Worm (Caenorhabditis elegans) whole organism, L1 larva: ENCODE measurements around the gene ptr-1.

Experiments
- C04F5.9 ChIP-seq: sonication (generic microtip); optimal IDR thresholded peaks from 2 replicates; lab custom pipeline; 2016; ENCODE audit warnings: missing genetic modification characterization, missing compliant biosample characterization
- C16A3.4 ChIP-seq: fragments of 150-350 bp; optimal IDR thresholded peaks from 2 replicates; lab custom pipeline; 2014; ENCODE audit warnings: missing biosample characterization, missing genetic modification characterization
- C34B4.2 ChIP-seq: sonication (generic microtip); optimal IDR thresholded peaks from 2 replicates; lab custom pipeline; 2017; ENCODE audit warnings: mild to moderate bottlenecking, missing genetic modification characterization, missing compliant biosample characterization
- F16B12.6 ChIP-seq: fragments of 150-350 bp; optimal IDR thresholded peaks from 2 replicates; lab custom pipeline; 2014; ENCODE audit warnings: missing biosample characterization, missing genetic modification characterization
- Y116A8C.19 ChIP-seq: sonication (generic microtip); optimal IDR thresholded peaks from 2 replicates; lab custom pipeline; 2016; ENCODE audit warnings: missing compliant biosample characterization, missing genetic modification characterization, borderline replicate concordance
- alr-1 ChIP-seq: fragments of 200-800 bp; sonication (Bioruptor generic); optimal IDR thresholded peaks from 2 replicates; lab custom pipeline; 2018; ENCODE audit warnings: borderline replicate concordance, mild to moderate bottlenecking, missing genetic modification characterization, missing compliant biosample characterization
- blmp-1 ChIP-seq: fragments of 150-350 bp; optimal IDR thresholded peaks from 2 replicates; lab custom pipeline; 2014; ENCODE audit warnings: missing biosample characterization, missing genetic modification characterization
- ceh-63 ChIP-seq: fragments of 200-800 bp; sonication (Bioruptor generic); optimal IDR thresholded peaks from 2 replicates; lab custom pipeline; 2018; ENCODE audit warnings: mild to moderate bottlenecking, missing genetic modification characterization, missing compliant biosample characterization
- ceh-8 ChIP-seq: fragments of 200-800 bp; sonication (Bioruptor generic); optimal IDR thresholded peaks from 2 replicates; lab custom pipeline; 2018; ENCODE audit warnings: mild to moderate bottlenecking, missing genetic modification characterization, moderate library complexity, missing compliant biosample characterization
- ceh-82 ChIP-seq, 3 experiments: fragments of 150-350 bp in 1 of 3; sonication (generic microtip) in 2 of 3; optimal IDR thresholded peaks; 2 replicates each; lab custom pipeline; 2014 to 2017; ENCODE audit warnings: missing biosample characterization in 3 of 3, missing genetic modification characterization in 3 of 3
- ceh-88 ChIP-seq: fragments of 200-800 bp; sonication (Bioruptor generic); IDR thresholded peaks from 2 replicates; pipeline ENCODE4 v1.3.6; 2022; ENCODE audit warnings: missing genetic modification characterization, missing compliant biosample characterization
- ces-1 ChIP-seq: fragments of 150-350 bp; optimal IDR thresholded peaks from 2 replicates; lab custom pipeline; 2014; ENCODE audit warnings: missing biosample characterization, missing genetic modification reagents, missing genetic modification characterization
- dsc-1 ChIP-seq: sonication (generic microtip); optimal IDR thresholded peaks from 2 replicates; lab custom pipeline; 2016; ENCODE audit warnings: mild to moderate bottlenecking, missing genetic modification characterization, missing compliant biosample characterization
- efl-1 ChIP-seq, 4 experiments: fragments of 150-350 bp; optimal IDR thresholded peaks in 3 of 4; peaks in 1 of 4; 1 replicate in 1 of 4; 2 replicates in 3 of 4; lab custom pipeline; 2014; ENCODE audit warnings: missing biosample characterization in 2 of 4, missing genetic modification characterization in 2 of 4, missing genetic modification reagents in 2 of 4
- efl-3 ChIP-seq: fragments of 200-800 bp; sonication (Bioruptor generic); optimal IDR thresholded peaks from 2 replicates; lab custom pipeline; 2018; ENCODE audit warnings: mild to moderate bottlenecking, missing genetic modification characterization, missing compliant biosample characterization
- egl-27 ChIP-seq, 2 experiments: fragments of 150-350 bp in 1 of 2; sonication (generic microtip); optimal IDR thresholded peaks; 3 replicates each; lab custom pipeline; 2017 to 2018; ENCODE audit warnings: missing biosample characterization in 2 of 2, missing genetic modification characterization in 2 of 2, missing genetic modification reagents in 2 of 2
- elt-2 ChIP-seq: sonication (generic microtip); optimal IDR thresholded peaks from 2 replicates; lab custom pipeline; 2016; ENCODE audit warnings: missing genetic modification characterization, mild to moderate bottlenecking, inconsistent platforms, missing compliant biosample characterization, missing genetic modification reagents
- elt-3 ChIP-seq, 6 experiments: fragments of 150-350 bp in 1 of 6; sonication (generic microtip); optimal IDR thresholded peaks; 2 replicates each; lab custom pipeline; 2017 to 2018; ENCODE audit warnings: missing biosample characterization in 6 of 6, missing genetic modification characterization in 6 of 6, inconsistent platforms in 1 of 6
- fkh-10 ChIP-seq: sonication (generic microtip); optimal IDR thresholded peaks from 2 replicates; lab custom pipeline; 2017; ENCODE audit warnings: missing biosample characterization, missing genetic modification reagents, missing genetic modification characterization
- fkh-8 ChIP-seq: sonication (generic microtip); optimal IDR thresholded peaks from 2 replicates; lab custom pipeline; 2016; ENCODE audit warnings: mild to moderate bottlenecking, missing genetic modification characterization, missing compliant biosample characterization
- fos-1 ChIP-seq: fragments of 150-350 bp; optimal IDR thresholded peaks from 2 replicates; lab custom pipeline; 2014; ENCODE audit warnings: missing biosample characterization, missing genetic modification characterization
- grh-1 ChIP-seq: fragments of 200-800 bp; sonication (Bioruptor generic); IDR thresholded peaks from 2 replicates; pipeline ENCODE4 v1.3.6; 2022; ENCODE audit warnings: missing genetic modification reagents, missing genetic modification characterization, missing compliant biosample characterization
- hlh-17 ChIP-seq: fragments of 200-800 bp; sonication (Bioruptor generic); optimal IDR thresholded peaks from 2 replicates; lab custom pipeline; 2018; ENCODE audit warnings: missing genetic modification characterization, mild to moderate bottlenecking, missing compliant biosample characterization, moderate library complexity, borderline replicate concordance
- hlh-4 ChIP-seq: sonication (generic microtip); optimal IDR thresholded peaks from 2 replicates; lab custom pipeline; 2016; ENCODE audit warnings: mild to moderate bottlenecking, missing genetic modification characterization, missing compliant biosample characterization
- hpl-2 ChIP-seq: fragments of 150-350 bp; optimal IDR thresholded peaks from 2 replicates; lab custom pipeline; 2014; ENCODE audit warnings: missing biosample characterization, missing genetic modification reagents, missing genetic modification characterization
- irx-1 ChIP-seq: sonication (generic microtip); optimal IDR thresholded peaks from 2 replicates; lab custom pipeline; 2016; ENCODE audit warnings: missing genetic modification characterization, missing compliant biosample characterization
- isw-1 ChIP-seq: fragments of 200-800 bp; sonication (Bioruptor generic); IDR thresholded peaks from 2 replicates; pipeline ENCODE4 v1.3.6; 2022; ENCODE audit warnings: missing genetic modification characterization, missing compliant biosample characterization
- jun-1 ChIP-seq: fragments of 150-350 bp; optimal IDR thresholded peaks from 2 replicates; lab custom pipeline; 2014; ENCODE audit warnings: missing biosample characterization, missing genetic modification reagents, missing genetic modification characterization
- lin-13 ChIP-seq: fragments of 150-350 bp; optimal IDR thresholded peaks from 2 replicates; lab custom pipeline; 2014; ENCODE audit warnings: missing biosample characterization, missing genetic modification reagents, missing genetic modification characterization
- lin-35 ChIP-seq, 2 experiments: fragments of 150-350 bp; optimal IDR thresholded peaks; 2 replicates each; lab custom pipeline; 2014; ENCODE audit warnings: missing biosample characterization in 2 of 2, missing genetic modification characterization in 2 of 2, missing genetic modification reagents in 2 of 2
- mab-9 ChIP-seq: fragments of 200-800 bp; sonication (Bioruptor generic); IDR thresholded peaks from 2 replicates; pipeline ENCODE4 v1.3.6; 2022; ENCODE audit warnings: missing genetic modification reagents, missing genetic modification characterization, missing compliant biosample characterization
- mef-2 ChIP-seq: fragments of 150-350 bp; optimal IDR thresholded peaks from 2 replicates; lab custom pipeline; 2014; ENCODE audit warnings: missing biosample characterization, missing genetic modification characterization
- nhr-19 ChIP-seq: fragments of 200-800 bp; sonication (Bioruptor generic); conservative IDR thresholded peaks from 2 replicates; pipeline ENCODE4 v1.3.6; 2022; ENCODE audit warnings: missing genetic modification characterization, missing compliant biosample characterization
- nhr-237 ChIP-seq: fragments of 150-350 bp; optimal IDR thresholded peaks from 2 replicates; lab custom pipeline; 2014; ENCODE audit warnings: missing biosample characterization, missing genetic modification characterization
- nhr-28 ChIP-seq: fragments of 150-350 bp; optimal IDR thresholded peaks from 2 replicates; lab custom pipeline; 2014; ENCODE audit warnings: missing biosample characterization, missing genetic modification characterization
- nhr-47 ChIP-seq: sonication (generic microtip); optimal IDR thresholded peaks from 2 replicates; lab custom pipeline; 2016; ENCODE audit warnings: mild to moderate bottlenecking, missing genetic modification characterization, moderate library complexity, missing compliant biosample characterization
- nhr-71 ChIP-seq: sonication (generic microtip); optimal IDR thresholded peaks from 2 replicates; lab custom pipeline; 2016; ENCODE audit warnings: mild to moderate bottlenecking, missing genetic modification characterization, moderate library complexity, missing compliant biosample characterization
- pax-3 ChIP-seq: fragments of 200-800 bp; sonication (Bioruptor generic); optimal IDR thresholded peaks from 2 replicates; lab custom pipeline; 2018; ENCODE audit warnings: mild to moderate bottlenecking, missing genetic modification characterization, moderate library complexity, missing compliant biosample characterization
- pqm-1 ChIP-seq: sonication (generic microtip); optimal IDR thresholded peaks from 3 replicates; lab custom pipeline; 2017; ENCODE audit warnings: missing biosample characterization, missing genetic modification characterization
- rnt-1 ChIP-seq: sonication (generic microtip); optimal IDR thresholded peaks from 2 replicates; lab custom pipeline; 2016; ENCODE audit warnings: mild to moderate bottlenecking, missing genetic modification characterization, moderate library complexity, missing compliant biosample characterization
- sox-4 ChIP-seq: sonication (generic microtip); optimal IDR thresholded peaks from 2 replicates; lab custom pipeline; 2016; ENCODE audit warnings: missing genetic modification characterization, missing compliant biosample characterization
- sptf-1 ChIP-seq: fragments of 150-350 bp; optimal IDR thresholded peaks from 2 replicates; lab custom pipeline; 2014; ENCODE audit warnings: missing biosample characterization, missing genetic modification characterization
- sup-37 ChIP-seq: fragments of 200-800 bp; sonication (Bioruptor generic); optimal IDR thresholded peaks from 2 replicates; lab custom pipeline; 2018; ENCODE audit warnings: mild to moderate bottlenecking, missing genetic modification characterization, missing compliant biosample characterization
- tbx-2 ChIP-seq: sonication (generic microtip); optimal IDR thresholded peaks from 2 replicates; lab custom pipeline; 2016; ENCODE audit warnings: missing genetic modification characterization, missing compliant biosample characterization
- tlp-1 ChIP-seq: fragments of 150-350 bp; optimal IDR thresholded peaks from 2 replicates; lab custom pipeline; 2014; ENCODE audit warnings: missing biosample characterization, missing genetic modification characterization
- unc-62 ChIP-seq: fragments of 150-350 bp; optimal IDR thresholded peaks from 2 replicates; lab custom pipeline; 2014; ENCODE audit warnings: missing biosample characterization, missing genetic modification reagents, missing genetic modification characterization
- unc-98 ChIP-seq: fragments of 200-800 bp; sonication (Bioruptor generic); IDR thresholded peaks from 2 replicates; pipeline ENCODE4 v1.3.6; 2022; ENCODE audit warnings: missing genetic modification characterization, missing compliant biosample characterization
- vab-15 ChIP-seq: sonication (generic microtip); optimal IDR thresholded peaks from 2 replicates; lab custom pipeline; 2017; ENCODE audit warnings: missing genotype, mild to moderate bottlenecking, missing genetic modification characterization, missing compliant biosample characterization
- xbp-1 ChIP-seq: sonication (generic microtip); optimal IDR thresholded peaks from 2 replicates; lab custom pipeline; 2016; ENCODE audit warnings: missing genetic modification characterization, missing compliant biosample characterization
- zip-4 ChIP-seq: fragments of 200-800 bp; sonication (Bioruptor generic); optimal IDR thresholded peaks from 2 replicates; lab custom pipeline; 2018; ENCODE audit warnings: mild to moderate bottlenecking, missing genetic modification characterization, moderate library complexity, missing compliant biosample characterization
- ztf-4 ChIP-seq: fragments of 150-350 bp; optimal IDR thresholded peaks from 2 replicates; lab custom pipeline; 2014; ENCODE audit warnings: missing biosample characterization, missing genetic modification characterization

Gene ptr-1

ce11 chrV:9175218-9175837 is 6.2 kb downstream of the ptr-1 start, which contains the start of gene spas-1 (continued):
- no peak for TF ChIP-seq hpl-2 (GFP tag; lab: Kevin White, UChicago)
- peak; percentile 86 for TF ChIP-seq lin-13 (GFP tag; lab: Kevin White, UChicago)
- peak; percentile 92 for TF ChIP-seq xbp-1
- peak; percentile 46 for TF ChIP-seq pax-3 (tag; lab: Kevin White, UChicago)
- peak; percentile 42 for TF ChIP-seq unc-62
- peak; percentile 92 for TF ChIP-seq tbx-2 (tag; lab: Kevin White, UChicago)
- no peak for TF ChIP-seq nhr-237 (tag; lab: Kevin White, UChicago)
- TF ChIP-seq efl-3 (GFP tag; lab: Kevin White, UChicago) = no peak
- peak; percentile 71 for TF ChIP-seq zip-4 (GFP tag; lab: Kevin White, UChicago)
- peak; percentile 68 for TF ChIP-seq ceh-8 (GFP tag; lab: Kevin White, UChicago)
- TF ChIP-seq blmp-1 = peak; percentile 90
- peak; percentile 81 for TF ChIP-seq elt-2 (tag; lab: Kevin White, UChicago)
- TF ChIP-seq nhr-71 (tag; lab: Kevin White, UChicago) = peak; percentile 95
- peak in 3 of 6 experiments; percentile 47 to 87 (median 87) for TF ChIP-seq elt-3 (tag; optimal IDR thresholded peaks at IDR 0.05; lab: Kevin White, UChicago)
- no peak for TF ChIP-seq Y116A8C.19 (tag; lab: Kevin White, UChicago)
- TF ChIP-seq ceh-82 (tag; optimal IDR thresholded peaks at IDR 0.05; lab: Kevin White, UChicago) = peak; percentile 76 to 91 (median 84)
- peak; percentile 83 for TF ChIP-seq jun-1 (tag; lab: Kevin White, UChicago)
- no peak for TF ChIP-seq unc-98
- no peak for TF ChIP-seq sptf-1 (tag; lab: Kevin White, UChicago)
- peak; percentile 70 for TF ChIP-seq C04F5.9 (tag; lab: Kevin White, UChicago)
- peak; percentile 85 for TF ChIP-seq dsc-1 (tag; lab: Kevin White, UChicago)
- TF ChIP-seq vab-15 = no peak
- peak; percentile 78 for TF ChIP-seq sox-4 (tag; lab: Kevin White, UChicago)
- peak; percentile 37 for TF ChIP-seq fkh-10 (GFP tag; lab: Kevin White, UChicago)
- TF ChIP-seq fkh-8 (tag; lab: Kevin White, UChicago) = peak; percentile 77
- no peak for TF ChIP-seq mab-9 (GFP tag; lab: Robert Waterston, UW)
- TF ChIP-seq egl-27 (tag; optimal IDR thresholded peaks at IDR 0.05; lab: Kevin White, UChicago) = no peak
- peak; percentile 21 for TF ChIP-seq sup-37
- TF ChIP-seq C16A3.4 = peak; percentile 91
- TF ChIP-seq efl-1 (optimal IDR thresholded peaks at IDR 0.05; lab: Kevin White, UChicago) = peak; percentile 89 to 98
- TF ChIP-seq efl-1 (GFP tag; optimal IDR thresholded peaks at IDR 0.05 in 1 of 2; lab: Kevin White, UChicago) = peak; percentile 97 to 100
- TF ChIP-seq pqm-1 (tag; lab: Kevin White, UChicago) = no peak
- TF ChIP-seq nhr-28 = no peak
- no peak for TF ChIP-seq C34B4.2 (tag; lab: Kevin White, UChicago)
- TF ChIP-seq F16B12.6 = peak; percentile 59
- TF ChIP-seq alr-1 = no peak
- no peak for TF ChIP-seq ceh-63 (GFP tag; lab: Kevin White, UChicago)
- 0 out of 2 replicates have a peak, but pooled peaks have one; percentile 36 for TF ChIP-seq ceh-88 (GFP tag; lab: Robert Waterston, UW)
- TF ChIP-seq irx-1 (tag; lab: Kevin White, UChicago) = peak; percentile 79
- TF ChIP-seq ztf-4 (tag; lab: Kevin White, UChicago) = peak; percentile 76
- peak; percentile 94 for TF ChIP-seq nhr-47 (tag; lab: Kevin White, UChicago)
- peak; percentile 82 for TF ChIP-seq isw-1 (GFP tag; lab: Robert Waterston, UW)
- TF ChIP-seq ces-1 (GFP tag; lab: Kevin White, UChicago) = no peak
- no peak for TF ChIP-seq tlp-1
- TF ChIP-seq mef-2 (tag; lab: Kevin White, UChicago) = peak; percentile 32
- peak; percentile 98 to 99 for TF ChIP-seq lin-35 (GFP tag; optimal IDR thresholded peaks at IDR 0.05; lab: Kevin White, UChicago)
- no peak for TF ChIP-seq hlh-4 (tag; lab: Kevin White, UChicago)
- no peak for TF ChIP-seq hlh-17 (GFP tag; lab: Kevin White, UChicago)
- peak; percentile 75 for TF ChIP-seq fos-1
- TF ChIP-seq nhr-19 (GFP tag; lab: Robert Waterston, UW) = peak; percentile 92
- TF ChIP-seq grh-1 (GFP tag; lab: Robert Waterston, UW) = peak; percentile 81
- TF ChIP-seq rnt-1 (tag; lab: Kevin White, UChicago) = peak; percentile 92
